Worm (Caenorhabditis elegans): ENCODE results near the gene Y59A8B.19.
"Not testable (repeated sequence)": the region's sequence is repeated elsewhere in the genome, so short reads cannot be mapped to it uniquely, and the experiment has no call there.

Gene Y59A8B.19

ce11 chrV:17981732-17982131, 25.3 kb upstream of the Y59A8B.19 start (continued):
- TF ChIP-seq peb-1 (tag; optimal IDR thresholded peaks at IDR 0.05) (no peak), C34F6.9 (tag; optimal IDR thresholded peaks at IDR 0.05) (peak; percentile 41), unc-55 (GFP tag; optimal IDR thresholded peaks at IDR 0.05) (peak; percentile 47), fos-1 (tag; optimal IDR thresholded peaks at IDR 0.05) (no peak), crh-2 (tag; optimal IDR thresholded peaks at IDR 0.05) (peak; percentile 8), Y55F3AM.14 (GFP tag; optimal IDR thresholded peaks at IDR 0.05) (no peak), gmeb-1 (tag; optimal IDR thresholded peaks at IDR 0.05) (peak; percentile 18), lin-11 (tag; optimal IDR thresholded peaks at IDR 0.05) (peak; percentile 50)

DNA sequence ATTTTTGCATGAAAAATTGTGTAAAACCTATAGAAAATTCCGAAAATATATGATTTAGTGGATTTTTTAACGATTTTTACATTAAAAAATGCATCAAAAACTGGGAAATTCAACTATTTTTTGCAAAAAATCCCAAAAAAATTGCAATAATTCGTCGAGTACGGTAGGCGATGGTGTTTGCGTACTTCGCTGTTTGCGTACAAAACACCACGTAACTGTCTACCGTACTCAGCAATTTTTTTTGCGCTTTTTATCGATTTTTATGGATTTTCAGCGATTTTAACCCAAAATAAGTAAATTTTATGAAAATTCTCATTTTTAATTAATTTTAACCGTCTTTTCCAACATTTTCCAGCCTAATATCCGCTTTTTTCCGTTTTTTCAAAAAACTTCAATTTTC, 24.1 kb upstream of the Y59A8B.19 start:
- TF ChIP-seq ama-1 (optimal IDR thresholded peaks at IDR 0.05) = no peak
- TF ChIP-seq lsy-2 (tag; optimal IDR thresholded peaks at IDR 0.05) = peak in 1 of 2 experiments; percentile 53

- no peak for TF ChIP-seq elt-3 (tag; optimal IDR thresholded peaks at IDR 0.05)
- TF ChIP-seq gmeb-1 (tag; optimal IDR thresholded peaks at IDR 0.05) = no peak
- TF ChIP-seq nhr-129 (tag; optimal IDR thresholded peaks at IDR 0.05) = no peak
- no peak for TF ChIP-seq sem-4 (tag; optimal IDR thresholded peaks at IDR 0.05)
- no peak for TF ChIP-seq zag-1 (tag; optimal IDR thresholded peaks at IDR 0.05)
- no peak for TF ChIP-seq nhr-10 (tag; optimal IDR thresholded peaks at IDR 0.05)
Observed at ce11 chrV:17985960-17986359, 21.1 kb upstream of the Y59A8B.19 start, which contains the start of gene Y59A8B.21. Y59A8B.21 (plus strand) TSS chrV:17986260.

DNA sequence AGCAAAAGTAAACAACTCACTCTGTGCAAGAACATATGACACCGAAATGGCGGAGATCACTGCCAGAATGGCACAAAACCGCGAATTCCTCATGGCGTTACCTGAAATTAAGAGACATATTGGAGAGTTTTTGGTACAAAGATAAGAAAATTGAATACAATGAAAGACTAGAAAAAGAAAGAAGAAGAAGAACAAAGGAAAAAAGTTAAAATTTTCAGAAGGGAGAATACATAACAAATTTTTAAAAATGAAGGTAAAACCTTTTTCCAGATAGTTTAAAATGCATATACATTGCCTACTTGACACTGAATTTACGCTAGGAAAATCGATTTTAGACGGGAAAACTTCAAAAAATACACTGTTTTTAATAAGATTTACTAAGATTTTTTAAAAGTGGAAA, 5.8 kb upstream of the Y59A8B.19 start, which contains the start of gene lon-8:
TSS of gene lon-8 (minus strand) at position 101 of the 400 bp plus-strand sequence.
- TF ChIP-seq sma-9 (GFP tag; optimal IDR thresholded peaks at IDR 0.05) (no peak), sma-9 (tag; optimal IDR thresholded peaks at IDR 0.05) (no peak), skn-1 (tag; optimal IDR thresholded peaks at IDR 0.05) (no peak), fos-1 (tag; optimal IDR thresholded peaks at IDR 0.05) (no peak), ceh-16 (tag; optimal IDR thresholded peaks at IDR 0.05) (no peak), sma-3 (GFP tag; optimal IDR thresholded peaks at IDR 0.05) (no peak), ztf-11 (tag; optimal IDR thresholded peaks at IDR 0.05) (no peak), mab-5 (tag; optimal IDR thresholded peaks at IDR 0.05) (no peak), alr-1 (tag; optimal IDR thresholded peaks at IDR 0.05) (no peak), gmeb-1 (tag; optimal IDR thresholded peaks at IDR 0.05) (no peak), aly-2 (tag; optimal IDR thresholded peaks at IDR 0.05) (no peak), crh-2 (tag; optimal IDR thresholded peaks at IDR 0.05) (no peak), unc-62 (GFP tag; optimal IDR thresholded peaks at IDR 0.05) (no peak), ZK546.5 (tag; optimal IDR thresholded peaks at IDR 0.05) (no peak), mdl-1 (tag; optimal IDR thresholded peaks at IDR 0.05) (no peak), zag-1 (tag; optimal IDR thresholded peaks at IDR 0.05) (no peak), lsy-2 (tag; optimal IDR thresholded peaks at IDR 0.05) (no peak), nhr-25 (tag; optimal IDR thresholded peaks at IDR 0.05) (no peak)

DNA sequence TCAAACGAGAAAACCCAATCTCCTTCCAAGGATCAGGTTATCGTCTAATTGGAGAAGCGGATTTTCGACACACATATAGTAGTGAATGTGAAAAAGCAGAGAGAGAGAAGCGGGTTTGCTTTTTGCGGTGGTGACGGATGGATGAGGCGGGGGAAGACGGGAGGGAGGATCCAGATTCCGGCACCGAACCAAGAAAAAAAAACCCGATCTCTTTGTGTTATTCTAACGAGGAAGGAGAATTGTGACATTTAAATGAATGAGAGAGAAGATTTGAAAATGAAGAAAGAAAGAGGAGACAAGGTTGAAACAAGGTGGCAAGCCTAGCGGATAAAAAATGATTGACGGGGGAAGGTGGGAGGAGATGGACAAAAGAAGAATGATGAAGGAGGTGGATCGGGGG, 3.2 kb upstream of the Y59A8B.19 start:
- TF ChIP-seq nhr-21 (tag; optimal IDR thresholded peaks at IDR 0.05) (peak; percentile 58), nhr-25 (tag; optimal IDR thresholded peaks at IDR 0.05) (peak; percentile 47), dmd-4 (tag; optimal IDR thresholded peaks at IDR 0.05) (no peak)

- TF ChIP-seq fos-1 (tag; optimal IDR thresholded peaks at IDR 0.05) (no peak), nhr-6 (tag; optimal IDR thresholded peaks at IDR 0.05) (no peak), nhr-25 (tag; optimal IDR thresholded peaks at IDR 0.05) (no peak)
Observed at ce11 chrV:18008680-18009079, 1.6 kb downstream of the Y59A8B.19 start.

DNA sequence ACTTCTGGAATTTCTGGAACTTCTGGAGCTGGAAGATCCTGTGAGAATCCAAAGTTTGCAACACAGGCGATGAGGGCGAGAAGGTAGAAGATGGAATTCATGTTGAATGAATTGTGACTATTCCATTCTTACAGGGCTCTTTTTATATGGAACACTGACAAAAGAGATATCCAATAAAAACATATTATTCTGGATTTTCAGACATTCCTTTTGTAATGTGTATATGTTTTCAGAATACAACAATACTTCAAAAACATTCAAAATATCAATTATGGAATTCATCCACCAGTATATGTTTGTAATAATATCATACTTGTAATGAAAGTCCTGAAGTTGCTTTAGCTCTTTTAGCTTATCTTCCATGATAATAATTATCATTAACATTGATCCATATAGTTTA, 3.7 kb downstream of the Y59A8B.19 start, which contains the start of gene Y59A8B.26:
TSS of gene Y59A8B.26 (minus strand) at position 101 of the 400 bp plus-strand sequence.
- not testable (repeated sequence) for TF ChIP-seq Y55F3AM.14 (GFP tag; optimal IDR thresholded peaks at IDR 0.05); ama-1 (optimal IDR thresholded peaks at IDR 0.05); ceh-82 (tag; optimal IDR thresholded peaks at IDR 0.05)
